Worm (Caenorhabditis elegans) whole organism, L4 larva: Measurements from ENCODE around the gene C24B5.4.

Experiments
- F10B5.3 ChIP-seq: sonication (generic microtip); optimal IDR thresholded peaks from 2 replicates; lab custom pipeline; 2016; ENCODE audit warnings: mild to moderate bottlenecking, missing genetic modification characterization, missing compliant biosample characterization
- F37D6.2 ChIP-seq: sonication (generic microtip); optimal IDR thresholded peaks from 2 replicates; lab custom pipeline; 2016; ENCODE audit warnings: mild to moderate bottlenecking, missing genetic modification characterization, missing compliant biosample characterization
- F49E8.2 ChIP-seq: sonication (generic microtip); optimal IDR thresholded peaks from 2 replicates; lab custom pipeline; 2016; ENCODE audit warnings: missing compliant biosample characterization, mild to moderate bottlenecking, missing genetic modification characterization, borderline replicate concordance
- aha-1 ChIP-seq: fragments of 150-350 bp; peaks from one replicate; lab custom pipeline; 2014; ENCODE audit warnings: missing biosample characterization, missing genetic modification characterization
- ama-1 ChIP-seq: fragments of 150-350 bp; optimal IDR thresholded peaks from 2 replicates; lab custom pipeline; 2014; ENCODE audit warnings: inconsistent platforms, mixed read lengths
- arid-1 ChIP-seq: fragments of 200-800 bp; sonication (Bioruptor generic); conservative IDR thresholded peaks from 2 replicates; pipeline ENCODE4 v1.3.6; 2022; ENCODE audit warnings: missing genetic modification reagents, missing genetic modification characterization, missing compliant biosample characterization
- ceh-32 ChIP-seq: sonication (generic microtip); optimal IDR thresholded peaks from 2 replicates; lab custom pipeline; 2016; ENCODE audit warnings: mild to moderate bottlenecking, missing genetic modification characterization, missing compliant biosample characterization; ENCODE audit not compliant: poor library complexity
- ceh-44 ChIP-seq: fragments of 200-800 bp; sonication (Bioruptor generic); IDR thresholded peaks from 2 replicates; pipeline ENCODE4 v1.3.6; 2022; ENCODE audit warnings: missing genetic modification reagents, missing genetic modification characterization, missing compliant biosample characterization
- ceh-82 ChIP-seq: sonication (generic microtip); optimal IDR thresholded peaks from 2 replicates; lab custom pipeline; 2017; ENCODE audit warnings: missing biosample characterization, missing genetic modification characterization
- ctbp-1 ChIP-seq: fragments of 200-800 bp; sonication (Bioruptor generic); IDR thresholded peaks from 2 replicates; pipeline ENCODE4 v1.3.6; 2022; ENCODE audit warnings: missing genetic modification reagents, missing genetic modification characterization, missing compliant biosample characterization
- dmd-9 ChIP-seq: fragments of 200-800 bp; sonication (Bioruptor generic); IDR thresholded peaks from 2 replicates; pipeline ENCODE4 v1.3.6; 2022; ENCODE audit warnings: missing genetic modification reagents, missing genetic modification characterization, missing compliant biosample characterization
- dpl-1 ChIP-seq: fragments of 150-350 bp; optimal IDR thresholded peaks from 2 replicates; lab custom pipeline; 2014; ENCODE audit warnings: missing biosample characterization, missing genetic modification reagents, missing genetic modification characterization
- egl-43 ChIP-seq: fragments of 200-800 bp; sonication (Bioruptor generic); IDR thresholded peaks from 2 replicates; pipeline ENCODE4 v1.3.6; 2022; ENCODE audit warnings: missing genetic modification reagents, missing genetic modification characterization, missing compliant biosample characterization
- fkh-10 ChIP-seq: fragments of 150-350 bp; optimal IDR thresholded peaks from 2 replicates; lab custom pipeline; 2014; ENCODE audit warnings: missing biosample characterization, missing genetic modification reagents, missing genetic modification characterization
- fos-1 ChIP-seq: fragments of 150-350 bp; optimal IDR thresholded peaks from 2 replicates; lab custom pipeline; 2014; ENCODE audit warnings: missing biosample characterization, missing genetic modification characterization
- gei-8 ChIP-seq: fragments of 200-800 bp; sonication (Bioruptor generic); optimal IDR thresholded peaks from 2 replicates; lab custom pipeline; 2018; ENCODE audit warnings: mild to moderate bottlenecking, missing genetic modification characterization, missing compliant biosample characterization
- hlh-11 ChIP-seq: fragments of 200-800 bp; sonication (Bioruptor generic); optimal IDR thresholded peaks from 2 replicates; lab custom pipeline; 2018; ENCODE audit warnings: mild to moderate bottlenecking, missing genetic modification characterization, missing compliant biosample characterization
- hmg-1.1 ChIP-seq: fragments of 200-800 bp; sonication (Bioruptor generic); IDR thresholded peaks from 2 replicates; pipeline ENCODE4 v1.3.6; 2022; ENCODE audit warnings: missing genetic modification reagents, missing genetic modification characterization, missing compliant biosample characterization
- lin-1 ChIP-seq: fragments of 200-800 bp; sonication (Bioruptor generic); IDR thresholded peaks from 2 replicates; pipeline ENCODE4 v1.3.6; 2022; ENCODE audit warnings: missing genetic modification reagents, missing genetic modification characterization, missing compliant biosample characterization
- lir-3 ChIP-seq: sonication (generic microtip); optimal IDR thresholded peaks from 2 replicates; lab custom pipeline; 2016; ENCODE audit warnings: mild to moderate bottlenecking, missing genetic modification characterization, missing compliant biosample characterization
- lsy-2 ChIP-seq, 2 experiments: fragments of 150-350 bp in 1 of 2; sonication (generic microtip) in 1 of 2; optimal IDR thresholded peaks; 2 replicates each; lab custom pipeline; 2014 to 2017; ENCODE audit warnings: missing biosample characterization in 2 of 2, missing genetic modification characterization in 2 of 2
- madf-5 ChIP-seq, 2 experiments: fragments of 200-800 bp; sonication (Bioruptor generic); IDR thresholded peaks; 2 replicates each; pipeline ENCODE4 v1.3.6; 2022; ENCODE audit warnings: missing compliant biosample characterization in 2 of 2, missing genetic modification characterization in 2 of 2
- madf-9 ChIP-seq: fragments of 200-800 bp; sonication (Bioruptor generic); conservative IDR thresholded peaks from 2 replicates; pipeline ENCODE4 v1.3.6; 2022; ENCODE audit warnings: missing genetic modification reagents, missing genetic modification characterization, missing compliant biosample characterization
- mep-1 ChIP-seq: fragments of 150-350 bp; sonication (generic microtip); optimal IDR thresholded peaks from 3 replicates; lab custom pipeline; 2014; ENCODE audit warnings: missing biosample characterization, missing genetic modification characterization
- nhr-11 ChIP-seq: fragments of 150-350 bp; optimal IDR thresholded peaks from 2 replicates; lab custom pipeline; 2014; ENCODE audit warnings: missing biosample characterization, missing genetic modification characterization
- nhr-41 ChIP-seq: fragments of 200-800 bp; sonication (Bioruptor generic); IDR thresholded peaks from 2 replicates; pipeline ENCODE4 v1.3.6; 2022; ENCODE audit warnings: missing genetic modification reagents, missing genetic modification characterization, missing compliant biosample characterization
- nhr-48 ChIP-seq: sonication (generic microtip); optimal IDR thresholded peaks from 2 replicates; lab custom pipeline; 2016; ENCODE audit warnings: mild to moderate bottlenecking, missing genetic modification characterization, missing compliant biosample characterization
- nhr-76 ChIP-seq: fragments of 150-350 bp; optimal IDR thresholded peaks from 2 replicates; lab custom pipeline; 2014; ENCODE audit warnings: missing biosample characterization, missing genetic modification characterization
- set-16 ChIP-seq: fragments of 200-800 bp; sonication (Bioruptor generic); IDR thresholded peaks from 2 replicates; pipeline ENCODE4 v1.3.6; 2022; ENCODE audit warnings: missing genetic modification reagents, missing genetic modification characterization, missing compliant biosample characterization
- skn-1 ChIP-seq: fragments of 150-350 bp; optimal IDR thresholded peaks from 2 replicates; lab custom pipeline; 2014; ENCODE audit warnings: missing biosample characterization, missing genetic modification characterization
- tra-1 ChIP-seq: fragments of 200-800 bp; sonication (Bioruptor generic); IDR thresholded peaks from 2 replicates; pipeline ENCODE4 v1.3.6; 2022; ENCODE audit warnings: missing genetic modification reagents, missing genetic modification characterization, missing compliant biosample characterization
- unc-62 ChIP-seq, 3 experiments: fragments of 150-350 bp in 1 of 3; sonication (generic microtip); optimal IDR thresholded peaks in 2 of 3; peaks in 1 of 3; 1 replicate in 1 of 3; 2 replicates in 2 of 3; lab custom pipeline; 2014 to 2017; ENCODE audit warnings: missing biosample characterization in 3 of 3, missing genetic modification characterization in 3 of 3, missing genetic modification reagents in 3 of 3, missing genotype in 1 of 3
- zag-1 ChIP-seq: fragments of 150-350 bp; optimal IDR thresholded peaks from 2 replicates; lab custom pipeline; 2014; ENCODE audit warnings: missing biosample characterization, missing genetic modification characterization
- zip-11 ChIP-seq: fragments of 200-800 bp; sonication (Bioruptor generic); IDR thresholded peaks from 2 replicates; pipeline ENCODE4 v1.3.6; 2022; ENCODE audit warnings: missing genetic modification characterization, missing compliant biosample characterization
- ztf-11 ChIP-seq: fragments of 150-350 bp; optimal IDR thresholded peaks from 2 replicates; lab custom pipeline; 2014; ENCODE audit warnings: missing biosample characterization, missing genetic modification characterization

C24B5.4 gene

ce11 chrV:9232296-9232695 lies 35.2 kb upstream of the C24B5.4 start, which contains the start of gene F07C3.3:
Gene F07C3.3 (minus strand): TSS chrV:9232396.
- TF ChIP-seq fkh-10 (GFP tag; lab: Kevin White, UChicago), result no peak

ce11 chrV:9225675-9226144 lies 28.6 kb upstream of the C24B5.4 start, which contains the start of gene F07C3.2:
Gene F07C3.2 (plus strand): TSS chrV:9226094.
- TF ChIP-seq ztf-11 (tag; lab: Kevin White, UChicago) (no peak), aha-1 (tag; lab: Kevin White, UChicago) (no peak), hmg-1.1 (GFP tag; lab: Robert Waterston, UW) (peak; percentile 39; the same call in 1 of the 2 replicates), dmd-9 (GFP tag; lab: Robert Waterston, UW) (no peak), F37D6.2 (no peak), fos-1 (tag; lab: Kevin White, UChicago) (no peak), ceh-44 (no peak), ama-1 (lab: Kevin White, UChicago) (no peak), hlh-11 (no peak), lsy-2 (tag; optimal IDR thresholded peaks at IDR 0.05; lab: Kevin White, UChicago) (no peak), nhr-11 (tag; lab: Kevin White, UChicago) (no peak), mep-1 (tag; lab: Kevin White, UChicago) (no peak), nhr-41 (no peak), skn-1 (tag; lab: Kevin White, UChicago) (no peak), zip-11 (GFP tag; lab: Robert Waterston, UW) (no peak), arid-1 (GFP tag; lab: Robert Waterston, UW) (no peak), lir-3 (tag; lab: Kevin White, UChicago) (no peak), unc-62 (GFP tag; optimal IDR thresholded peaks at IDR 0.05 in 1 of 2; lab: Kevin White, UChicago) (peak in 1 of 2 experiments; percentile 1), unc-62 (tag; optimal IDR thresholded peaks at IDR 0.05; lab: Kevin White, UChicago) (no peak), ctbp-1 (GFP tag; lab: Robert Waterston, UW) (0 out of 2 replicates have a peak, but pooled peaks have one; percentile 34), tra-1 (0 out of 2 replicates have a peak, but pooled peaks have one; percentile 15), madf-9 (GFP tag; lab: Robert Waterston, UW) (no peak), gei-8 (GFP tag; lab: Kevin White, UChicago) (no peak), nhr-76 (tag; lab: Kevin White, UChicago) (no peak), fkh-10 (GFP tag; lab: Kevin White, UChicago) (no peak), ceh-82 (no peak), F49E8.2 (tag; lab: Kevin White, UChicago) (no peak), egl-43 (GFP tag; lab: Robert Waterston, UW) (no peak)

ce11 chrV:9224981-9225380 lies 27.9 kb upstream of the C24B5.4 start:
- TF ChIP-seq nhr-48 (tag; lab: Kevin White, UChicago), result peak; percentile 33
- no peak for TF ChIP-seq zag-1 (tag; lab: Kevin White, UChicago)
- TF ChIP-seq set-16 (GFP tag; lab: Robert Waterston, UW), result no peak

- TF ChIP-seq ceh-32 (tag; lab: Kevin White, UChicago), result no peak
- no peak for TF ChIP-seq dpl-1
- no peak for TF ChIP-seq F10B5.3
- TF ChIP-seq lin-1 (GFP tag; lab: Robert Waterston, UW), result no peak
- peak; percentile 95 for TF ChIP-seq aha-1 (tag; lab: Kevin White, UChicago)
- TF ChIP-seq madf-5 (GFP tag; IDR thresholded peaks at IDR 0.05; lab: Robert Waterston, UW), result no peak
Measured at ce11 chrV:9224377-9224776, 27.3 kb upstream of the C24B5.4 start.
